Fruit fly (Drosophila melanogaster) whole organism: ENCODE measurements around the gene CG43321.

Source experiments
- Dll ChIP-seq: fragments of >200 bp; optimal IDR thresholded peaks from 2 replicates; lab custom pipeline; 2017
- EcR ChIP-seq, 2 experiments: fragments of >200 bp; optimal IDR thresholded peaks; 2 replicates each; lab custom pipeline; 2017; ENCODE audit warnings: missing biosample characterization in 2 of 2, missing genetic modification characterization in 2 of 2, missing genetic modification reagents in 2 of 2
- psq ChIP-seq: fragments of >200 bp; optimal IDR thresholded peaks from 2 replicates; lab custom pipeline; 2017
- usp ChIP-seq: fragments of >200 bp; optimal IDR thresholded peaks from 2 replicates; lab custom pipeline; 2017; ENCODE audit warnings: missing biosample characterization, missing genetic modification characterization, mixed read lengths

dm6 chr2L:6991085-6991484 is 21.0 kb upstream of the CG43321 start:
- TF ChIP-seq Dll (lab: Kevin White, UChicago) (no peak), EcR (GFP tag; optimal IDR thresholded peaks at IDR 0.05; lab: Kevin White, UChicago) (no peak), psq (lab: Kevin White, UChicago) (no peak), usp (GFP tag; lab: Kevin White, UChicago) (no peak)
